Worm (Caenorhabditis elegans): ENCODE measurements around the gene C28H8.3.

ce11 chrIII:5964058-5964632 is 55.6 kb downstream of the C28H8.3 start:
- TF ChIP-seq fkh-10 (GFP tag; optimal IDR thresholded peaks at IDR 0.05) = no peak
- TF ChIP-seq nhr-12 (tag; optimal IDR thresholded peaks at IDR 0.05) = no peak
- TF ChIP-seq fos-1 (tag; optimal IDR thresholded peaks at IDR 0.05) = no peak
- TF ChIP-seq nhr-237 (tag; optimal IDR thresholded peaks at IDR 0.05) = no peak
- no peak for TF ChIP-seq mep-1 (tag; optimal IDR thresholded peaks at IDR 0.05)
- no peak for TF ChIP-seq tbx-2 (tag; optimal IDR thresholded peaks at IDR 0.05)
- TF ChIP-seq efl-3 (GFP tag; optimal IDR thresholded peaks at IDR 0.05) = no peak
- TF ChIP-seq nhr-28 (tag; optimal IDR thresholded peaks at IDR 0.05) = no peak
- TF ChIP-seq pqm-1 (tag; optimal IDR thresholded peaks at IDR 0.05) = no peak
